Worm (Caenorhabditis elegans): Measurements from ENCODE around the gene R02F11.11.

R02F11.11 gene

DNA sequence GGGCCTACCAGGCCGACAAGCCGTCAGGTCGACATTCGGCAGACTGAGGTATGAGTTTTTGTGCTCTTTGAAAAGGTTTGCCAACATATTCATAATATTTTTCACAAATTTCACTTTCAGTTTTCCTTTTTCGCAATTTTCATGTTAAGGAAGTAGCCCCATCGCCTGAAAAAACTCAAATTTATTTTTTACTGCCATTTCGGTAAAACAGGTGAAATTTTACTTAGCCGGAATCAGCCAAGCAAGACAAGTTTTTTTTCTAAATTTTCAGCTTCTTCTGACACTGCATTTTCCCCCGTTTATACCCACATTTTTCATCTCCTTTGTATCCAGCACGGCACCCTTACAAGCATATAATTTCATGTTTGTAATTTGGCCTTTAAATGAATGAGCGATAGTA lies at the start of gene R02F11.11:
R02F11.11 (plus strand) TSS at position 301 of the 400 bp plus-strand sequence.
- TF ChIP-seq cog-1 (tag; optimal IDR thresholded peaks at IDR 0.05), result no peak
- TF ChIP-seq klf-2 (GFP tag; conservative IDR thresholded peaks at IDR 0.05), result no peak
- TF ChIP-seq med-1 (GFP tag; optimal IDR thresholded peaks at IDR 0.05; ENCODE audit: insufficient read depth), result no peak
- TF ChIP-seq ztf-29 (GFP tag; IDR thresholded peaks at IDR 0.05), result no peak
- TF ChIP-seq tab-1 (GFP tag; IDR thresholded peaks at IDR 0.05), result no peak
- TF ChIP-seq T22C8.4 (GFP tag; IDR thresholded peaks at IDR 0.05), result no peak
- no peak for TF ChIP-seq flt-1 (GFP tag; IDR thresholded peaks at IDR 0.05)
- no peak for TF ChIP-seq ref-1 (GFP tag; conservative IDR thresholded peaks at IDR 0.05)
- no peak for TF ChIP-seq ztf-23 (GFP tag; IDR thresholded peaks at IDR 0.05)

DNA sequence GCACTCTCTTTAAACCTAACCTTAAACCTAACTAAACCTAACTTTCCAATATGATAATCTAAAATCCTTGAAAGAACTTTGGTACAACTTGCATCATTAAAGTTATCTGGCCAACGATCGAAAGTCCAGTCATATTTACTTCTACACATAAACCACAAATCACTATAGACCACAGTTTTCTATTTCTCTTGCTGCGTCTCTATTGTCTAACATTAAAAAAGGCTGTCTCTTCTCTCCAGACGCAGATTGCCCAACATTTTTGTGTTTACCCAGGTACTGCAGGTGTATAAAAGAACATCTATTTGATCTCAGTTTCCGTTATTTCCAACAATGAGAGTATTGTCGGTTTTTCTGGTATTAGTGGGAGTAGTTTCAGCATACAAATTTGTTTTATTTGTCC lies 49.5 kb upstream of the R02F11.11 start, which contains the start of gene ugt-61:
ugt-61 (plus strand) TSS at position 233 of the 400 bp plus-strand sequence.
- TF ChIP-seq T22C8.4 (GFP tag; IDR thresholded peaks at IDR 0.05) (no peak), ztf-23 (GFP tag; IDR thresholded peaks at IDR 0.05) (no peak), klf-2 (GFP tag; conservative IDR thresholded peaks at IDR 0.05) (no peak), ref-1 (GFP tag; conservative IDR thresholded peaks at IDR 0.05) (no peak), flt-1 (GFP tag; IDR thresholded peaks at IDR 0.05) (no peak), cog-1 (tag; optimal IDR thresholded peaks at IDR 0.05) (no peak), tab-1 (GFP tag; IDR thresholded peaks at IDR 0.05) (no peak), med-1 (GFP tag; optimal IDR thresholded peaks at IDR 0.05; ENCODE audit: insufficient read depth) (no peak), ztf-29 (GFP tag; IDR thresholded peaks at IDR 0.05) (no peak)

DNA sequence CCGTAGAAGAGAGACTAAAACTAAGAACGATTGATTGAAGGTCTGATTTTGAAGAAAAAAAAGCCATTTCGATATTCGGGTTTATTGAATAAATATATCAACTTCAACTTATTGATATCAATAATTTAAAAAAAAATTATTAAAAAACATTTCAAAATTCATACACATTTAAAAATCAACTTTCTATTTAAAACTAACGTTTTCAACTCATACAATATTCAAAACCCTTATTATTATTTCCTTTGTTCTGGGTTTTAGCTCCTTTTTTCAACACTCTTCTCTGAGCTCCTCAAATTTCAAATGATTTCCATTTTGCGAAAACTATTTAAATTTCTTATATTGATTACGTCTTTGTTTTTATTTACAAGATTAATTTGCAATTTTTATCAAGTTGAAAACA lies 46.4 kb upstream of the R02F11.11 start, which contains the start of gene C18G1.7:
C18G1.7 (plus strand) TSS at position 301 of the 400 bp plus-strand sequence.
- TF ChIP-seq klf-2 (GFP tag; conservative IDR thresholded peaks at IDR 0.05) (no peak), tab-1 (GFP tag; IDR thresholded peaks at IDR 0.05) (no peak), T22C8.4 (GFP tag; IDR thresholded peaks at IDR 0.05) (no peak), med-1 (GFP tag; optimal IDR thresholded peaks at IDR 0.05; ENCODE audit: insufficient read depth) (no peak), flt-1 (GFP tag; IDR thresholded peaks at IDR 0.05) (no peak), ztf-23 (GFP tag; IDR thresholded peaks at IDR 0.05) (no peak), cog-1 (tag; optimal IDR thresholded peaks at IDR 0.05) (no peak), ztf-29 (GFP tag; IDR thresholded peaks at IDR 0.05) (no peak), ref-1 (GFP tag; conservative IDR thresholded peaks at IDR 0.05) (no peak)

DNA sequence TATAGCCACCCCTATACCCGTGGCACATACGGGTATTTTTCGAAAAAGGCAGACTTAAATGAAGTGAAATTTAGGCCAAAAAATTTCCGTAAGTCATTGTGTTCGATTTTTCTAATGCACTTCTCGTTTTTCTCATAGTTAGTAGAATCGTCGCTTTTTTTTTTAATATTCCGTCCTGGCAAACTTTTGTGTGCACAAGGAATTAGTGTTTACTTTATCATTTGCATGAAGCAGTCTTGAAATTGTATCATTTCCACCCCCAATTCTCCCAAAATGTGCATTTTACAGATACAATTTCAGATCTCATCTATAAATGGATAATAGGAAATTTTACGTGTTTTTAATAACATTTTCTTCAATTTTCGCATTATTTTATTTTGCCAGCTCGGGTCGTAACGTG lies 41.4 kb upstream of the R02F11.11 start, which contains the start of gene C18G1.6:
C18G1.6 (plus strand) TSS at position 301 of the 400 bp plus-strand sequence.
- no peak for TF ChIP-seq T22C8.4 (GFP tag; IDR thresholded peaks at IDR 0.05)
- no peak for TF ChIP-seq ztf-29 (GFP tag; IDR thresholded peaks at IDR 0.05)
- no peak for TF ChIP-seq klf-2 (GFP tag; conservative IDR thresholded peaks at IDR 0.05)
- TF ChIP-seq tab-1 (GFP tag; IDR thresholded peaks at IDR 0.05), result no peak
- TF ChIP-seq ztf-23 (GFP tag; IDR thresholded peaks at IDR 0.05), result no peak
- TF ChIP-seq flt-1 (GFP tag; IDR thresholded peaks at IDR 0.05), result no peak
- no peak for TF ChIP-seq cog-1 (tag; optimal IDR thresholded peaks at IDR 0.05)
- TF ChIP-seq med-1 (GFP tag; optimal IDR thresholded peaks at IDR 0.05; ENCODE audit: insufficient read depth), result no peak
- TF ChIP-seq ref-1 (GFP tag; conservative IDR thresholded peaks at IDR 0.05), result no peak

DNA sequence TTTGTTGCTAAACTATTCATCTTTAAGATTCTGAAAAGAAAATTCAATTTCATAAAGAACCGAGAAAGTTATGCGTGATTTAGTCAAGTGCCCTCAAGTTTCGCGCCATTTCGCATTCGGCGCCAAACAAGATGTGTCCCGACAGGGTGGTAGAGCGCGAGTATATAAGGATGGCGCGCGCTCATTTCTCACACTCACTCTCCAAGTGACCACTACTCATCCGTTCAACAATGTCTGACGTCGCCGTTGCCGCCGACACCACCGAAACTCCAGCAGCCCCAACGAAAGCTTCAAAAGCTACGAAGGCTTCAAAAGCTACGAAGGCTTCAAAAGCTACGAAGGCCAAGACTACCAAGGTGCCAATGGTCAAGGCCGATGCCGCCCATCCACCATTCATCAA lies 37.5 kb upstream of the R02F11.11 start, which contains the start of gene hil-4:
hil-4 (plus strand) TSS at position 191 of the 400 bp plus-strand sequence.
- TF ChIP-seq T22C8.4 (GFP tag; IDR thresholded peaks at IDR 0.05), result no peak
- TF ChIP-seq ztf-29 (GFP tag; IDR thresholded peaks at IDR 0.05), result no peak
- TF ChIP-seq klf-2 (GFP tag; conservative IDR thresholded peaks at IDR 0.05), result no peak
- TF ChIP-seq flt-1 (GFP tag; IDR thresholded peaks at IDR 0.05), result no peak
- TF ChIP-seq cog-1 (tag; optimal IDR thresholded peaks at IDR 0.05), result no peak
- TF ChIP-seq tab-1 (GFP tag; IDR thresholded peaks at IDR 0.05), result no peak
- TF ChIP-seq med-1 (GFP tag; optimal IDR thresholded peaks at IDR 0.05; ENCODE audit: insufficient read depth), result no peak
- no peak for TF ChIP-seq ztf-23 (GFP tag; IDR thresholded peaks at IDR 0.05)
- TF ChIP-seq ref-1 (GFP tag; conservative IDR thresholded peaks at IDR 0.05), result no peak

DNA sequence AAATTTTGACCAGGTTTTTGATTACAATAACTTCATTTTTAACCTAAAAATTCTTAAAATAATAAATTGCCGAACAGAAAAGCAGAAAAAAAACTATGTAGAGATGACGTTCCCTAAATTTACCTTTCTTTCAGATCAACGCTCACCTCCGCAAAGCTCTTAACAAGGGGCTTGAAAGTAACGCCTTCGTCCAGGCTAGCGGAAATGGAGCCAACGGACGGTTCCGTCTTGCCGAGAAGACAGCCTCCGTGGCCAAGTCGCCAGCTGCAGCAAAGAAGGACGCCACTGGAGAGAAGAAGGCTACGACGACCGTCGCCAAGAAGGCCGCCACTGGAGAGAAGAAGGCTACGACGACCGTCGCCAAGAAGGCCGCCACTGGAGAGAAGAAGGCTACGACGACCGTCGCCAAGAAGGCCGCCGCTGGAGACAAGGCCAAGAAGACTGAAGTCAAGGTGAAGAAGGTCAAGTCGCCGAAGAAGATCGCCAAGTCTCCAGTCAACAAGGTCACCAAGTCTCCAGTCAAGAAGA lies 36.9 kb upstream of the R02F11.11 start:
- TF ChIP-seq med-1 (GFP tag; optimal IDR thresholded peaks at IDR 0.05; ENCODE audit: insufficient read depth), result no peak
- no peak for TF ChIP-seq flt-1 (GFP tag; IDR thresholded peaks at IDR 0.05)
- no peak for TF ChIP-seq tab-1 (GFP tag; IDR thresholded peaks at IDR 0.05)
- TF ChIP-seq klf-2 (GFP tag; conservative IDR thresholded peaks at IDR 0.05), result no peak
- TF ChIP-seq T22C8.4 (GFP tag; IDR thresholded peaks at IDR 0.05), result no peak
- no peak for TF ChIP-seq cog-1 (tag; optimal IDR thresholded peaks at IDR 0.05)
- TF ChIP-seq ztf-29 (GFP tag; IDR thresholded peaks at IDR 0.05), result no peak
- no peak for TF ChIP-seq ref-1 (GFP tag; conservative IDR thresholded peaks at IDR 0.05)
- no peak for TF ChIP-seq ztf-23 (GFP tag; IDR thresholded peaks at IDR 0.05)

DNA sequence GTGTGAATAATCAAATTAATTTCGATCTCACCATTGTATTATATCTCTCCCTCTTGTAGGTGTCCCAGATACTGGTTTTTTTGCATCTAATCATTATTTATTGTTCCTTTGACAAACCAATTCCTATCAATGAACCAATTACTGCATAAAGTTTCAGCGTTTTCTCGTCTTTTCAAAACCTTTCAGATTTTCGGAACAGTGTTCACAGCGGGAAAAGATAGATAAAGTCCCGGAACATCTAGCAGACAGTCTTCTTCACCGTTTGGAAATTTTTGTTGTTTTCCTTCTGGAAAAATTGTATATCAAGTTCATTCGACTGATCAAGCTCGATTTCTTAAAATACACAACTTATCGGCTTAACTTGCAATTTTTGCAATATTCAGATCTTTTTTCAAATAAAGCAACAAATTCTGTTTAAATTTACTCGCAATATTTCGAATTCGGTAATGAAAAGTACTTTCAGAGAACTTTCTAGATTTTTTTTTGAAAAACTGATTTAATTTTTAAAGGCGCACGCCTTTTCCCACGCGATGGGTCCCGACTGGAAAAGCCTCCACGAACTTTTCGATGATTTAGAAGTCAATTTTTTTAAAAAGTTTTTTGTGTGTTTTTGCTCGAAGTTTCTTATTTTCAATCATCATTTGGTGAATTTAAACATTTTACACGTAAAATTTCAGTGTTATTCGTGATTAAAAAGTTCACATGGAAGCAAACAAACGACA lies 36.2 kb upstream of the R02F11.11 start, which contains the start of gene pgl-3:
pgl-3 (plus strand) TSS at position 672 of the 722 bp plus-strand sequence.
- no peak for TF ChIP-seq ztf-29 (GFP tag; IDR thresholded peaks at IDR 0.05)
- TF ChIP-seq ztf-23 (GFP tag; IDR thresholded peaks at IDR 0.05), result no peak
- no peak for TF ChIP-seq klf-2 (GFP tag; conservative IDR thresholded peaks at IDR 0.05)
- no peak for TF ChIP-seq T22C8.4 (GFP tag; IDR thresholded peaks at IDR 0.05)
- TF ChIP-seq ref-1 (GFP tag; conservative IDR thresholded peaks at IDR 0.05), result no peak
- TF ChIP-seq cog-1 (tag; optimal IDR thresholded peaks at IDR 0.05), result no peak
- no peak for TF ChIP-seq flt-1 (GFP tag; IDR thresholded peaks at IDR 0.05)
- no peak for TF ChIP-seq med-1 (GFP tag; optimal IDR thresholded peaks at IDR 0.05; ENCODE audit: insufficient read depth)
- TF ChIP-seq tab-1 (GFP tag; IDR thresholded peaks at IDR 0.05), result no peak

DNA sequence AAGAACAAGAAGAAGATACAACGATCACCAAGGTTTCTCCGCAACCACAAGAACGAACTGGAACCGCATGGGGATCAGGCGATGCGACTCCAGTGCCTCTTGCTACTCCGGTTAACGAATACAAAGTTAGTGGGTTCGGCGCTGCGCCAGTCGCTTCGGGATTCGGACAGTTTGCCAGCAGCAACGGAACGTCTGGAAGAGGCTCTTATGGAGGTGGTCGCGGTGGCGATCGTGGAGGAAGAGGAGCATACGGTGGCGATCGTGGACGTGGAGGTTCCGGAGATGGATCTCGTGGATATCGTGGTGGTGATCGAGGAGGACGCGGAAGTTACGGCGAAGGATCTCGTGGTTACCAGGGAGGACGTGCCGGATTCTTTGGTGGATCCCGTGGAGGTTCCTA lies 33.6 kb upstream of the R02F11.11 start:
- no peak for TF ChIP-seq T22C8.4 (GFP tag; IDR thresholded peaks at IDR 0.05)
- no peak for TF ChIP-seq tab-1 (GFP tag; IDR thresholded peaks at IDR 0.05)
- no peak for TF ChIP-seq klf-2 (GFP tag; conservative IDR thresholded peaks at IDR 0.05)
- no peak for TF ChIP-seq ref-1 (GFP tag; conservative IDR thresholded peaks at IDR 0.05)
- no peak for TF ChIP-seq med-1 (GFP tag; optimal IDR thresholded peaks at IDR 0.05; ENCODE audit: insufficient read depth)
- no peak for TF ChIP-seq ztf-23 (GFP tag; IDR thresholded peaks at IDR 0.05)
- no peak for TF ChIP-seq flt-1 (GFP tag; IDR thresholded peaks at IDR 0.05)
- TF ChIP-seq cog-1 (tag; optimal IDR thresholded peaks at IDR 0.05), result no peak
- TF ChIP-seq ztf-29 (GFP tag; IDR thresholded peaks at IDR 0.05), result no peak

DNA sequence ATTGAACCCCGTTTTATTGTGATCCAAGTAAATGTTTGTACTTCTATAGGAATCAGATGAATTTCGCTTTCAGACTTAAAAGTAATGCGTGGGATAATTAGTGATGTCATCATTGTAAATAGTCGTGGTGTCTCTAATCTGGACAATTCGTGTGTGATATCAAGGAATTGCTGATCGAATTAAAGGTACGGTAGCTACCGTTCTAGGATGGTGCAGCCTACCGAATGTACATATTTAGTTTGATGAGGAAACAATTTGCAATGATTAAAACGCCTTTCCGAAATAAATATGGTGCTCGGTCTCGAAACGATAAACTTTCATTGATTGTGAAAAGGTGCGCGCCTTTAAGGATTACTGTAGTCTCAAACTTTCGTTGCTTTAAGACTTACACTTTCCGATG lies 33.1 kb upstream of the R02F11.11 start:
- no peak for TF ChIP-seq cog-1 (tag; optimal IDR thresholded peaks at IDR 0.05)
- no peak for TF ChIP-seq T22C8.4 (GFP tag; IDR thresholded peaks at IDR 0.05)
- TF ChIP-seq ref-1 (GFP tag; conservative IDR thresholded peaks at IDR 0.05), result no peak
- TF ChIP-seq flt-1 (GFP tag; IDR thresholded peaks at IDR 0.05), result no peak
- TF ChIP-seq med-1 (GFP tag; optimal IDR thresholded peaks at IDR 0.05; ENCODE audit: insufficient read depth), result no peak
- TF ChIP-seq ztf-29 (GFP tag; IDR thresholded peaks at IDR 0.05), result no peak
- TF ChIP-seq klf-2 (GFP tag; conservative IDR thresholded peaks at IDR 0.05), result no peak
- TF ChIP-seq tab-1 (GFP tag; IDR thresholded peaks at IDR 0.05), result no peak
- TF ChIP-seq ztf-23 (GFP tag; IDR thresholded peaks at IDR 0.05), result no peak

Measured in whole organism, midembryonic.